Worm (Caenorhabditis elegans) whole organism, dauer: ENCODE data around the gene F15H10.9.

ENCODE experiments used
- unc-62 ChIP-seq: sonication (generic microtip); optimal IDR thresholded peaks from 2 replicates; lab custom pipeline; 2017; ENCODE audit warnings: missing biosample characterization, missing genetic modification reagents, missing genetic modification characterization

F15H10.9 gene

ce11 chrV:10371951-10372350, 42.6 kb downstream of the F15H10.9 start, which contains the start of gene ugt-49:
TSS of gene ugt-49 (plus strand) at chrV:10372321.
- no peak for TF ChIP-seq unc-62 (GFP tag; lab: Kevin White, UChicago)

DNA sequence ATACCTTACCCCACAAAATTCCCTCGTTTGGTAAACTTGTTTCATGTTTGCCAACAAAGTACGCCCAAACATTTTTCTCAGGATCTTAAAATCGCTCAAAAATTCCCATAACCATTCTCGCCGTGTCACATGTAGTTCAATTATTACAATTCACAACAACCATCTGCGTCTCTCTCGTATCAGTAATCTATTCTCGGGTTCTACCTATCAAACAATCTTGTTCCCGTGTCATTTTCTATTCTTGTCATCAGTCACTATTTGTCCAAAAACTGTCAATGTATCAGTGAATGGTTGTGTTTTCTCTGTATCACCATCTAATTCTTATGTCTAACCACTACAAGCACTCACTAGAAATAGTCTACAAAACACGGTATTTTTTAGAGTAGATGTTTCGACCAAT, 43.3 kb downstream of the F15H10.9 start:
- no peak for TF ChIP-seq unc-62 (GFP tag; lab: Kevin White, UChicago)

ce11 chrV:10368256-10368655, 46.3 kb downstream of the F15H10.9 start, which contains the start of gene sri-20:
TSS of gene sri-20 (plus strand) at chrV:10368556.
- no peak for TF ChIP-seq unc-62 (GFP tag; lab: Kevin White, UChicago)

- TF ChIP-seq unc-62 (GFP tag; lab: Kevin White, UChicago): no peak
Measured at ce11 chrV:10363834-10364233, 50.7 kb downstream of the F15H10.9 start.
